Fruit fly (Drosophila melanogaster) whole organism, embryonic: Measurements from ENCODE around the gene CG8560.
A peak's percentile ranks its signal among the peaks of the same experiment; 100 is the strongest.

ENCODE experiments used
- Antp ChIP-seq: fragments of 200-800 bp; sonication (Bioruptor generic); optimal IDR thresholded peaks from 3 replicates; lab custom pipeline; 2016; ENCODE audit warnings: missing biosample characterization, missing genetic modification characterization
- Bgb ChIP-seq: fragments of 200-800 bp; sonication (Bioruptor generic); IDR thresholded peaks from 2 replicates; pipeline ENCODE4 v1.3.6; 2022; ENCODE audit warnings: missing biosample characterization, missing genetic modification characterization; ENCODE audit not compliant: partially characterized antibody
- Bteb2 ChIP-seq: fragments of 200-800 bp; sonication (Bioruptor generic); optimal IDR thresholded peaks from 2 replicates; lab custom pipeline; 2016; ENCODE audit warnings: missing biosample characterization, missing genetic modification characterization
- CG10565 ChIP-seq: fragments of 200-800 bp; sonication (Bioruptor generic); optimal IDR thresholded peaks from 3 replicates; lab custom pipeline; 2016; ENCODE audit warnings: missing biosample characterization, mild to moderate bottlenecking, missing genetic modification characterization
- CG11398 ChIP-seq: fragments of 200-800 bp; sonication (Bioruptor generic); optimal IDR thresholded peaks from 2 replicates; lab custom pipeline; 2016; ENCODE audit warnings: missing biosample characterization, missing genetic modification characterization
- CG11504 ChIP-seq: fragments of 200-800 bp; sonication (Bioruptor generic); optimal IDR thresholded peaks from 3 replicates; lab custom pipeline; 2019; ENCODE audit warnings: missing biosample characterization, mild to moderate bottlenecking, missing genetic modification characterization, moderate library complexity
- CG11695 ChIP-seq: fragments of 200-800 bp; sonication (Bioruptor generic); IDR thresholded peaks from 3 replicates; pipeline ENCODE4 v1.3.6; 2022; ENCODE audit warnings: missing biosample characterization, missing genetic modification characterization
- CG12219 ChIP-seq: fragments of 200-800 bp; sonication (Bioruptor generic); optimal IDR thresholded peaks from 3 replicates; lab custom pipeline; 2018; ENCODE audit warnings: missing biosample characterization, mild to moderate bottlenecking, missing genetic modification characterization
- CG12744 ChIP-seq: fragments of 200-800 bp; sonication (Bioruptor generic); optimal IDR thresholded peaks from 2 replicates; lab custom pipeline; 2016; ENCODE audit warnings: missing biosample characterization, missing genetic modification characterization
- CG13894 ChIP-seq: fragments of 200-800 bp; sonication (Bioruptor generic); optimal IDR thresholded peaks from 3 replicates; lab custom pipeline; 2018; ENCODE audit warnings: missing biosample characterization, mild to moderate bottlenecking, missing genetic modification characterization, moderate library complexity
- CG15011 ChIP-seq: fragments of 200-800 bp; sonication (Bioruptor generic); optimal IDR thresholded peaks from 3 replicates; lab custom pipeline; 2018; ENCODE audit warnings: missing biosample characterization, mild to moderate bottlenecking, missing genetic modification characterization
- CG1603 ChIP-seq: fragments of 200-800 bp; sonication (Bioruptor generic); optimal IDR thresholded peaks from 2 replicates; lab custom pipeline; 2019; ENCODE audit warnings: missing biosample characterization, mild to moderate bottlenecking, missing genetic modification characterization, moderate library complexity
- CG17802 ChIP-seq: fragments of 200-800 bp; sonication (Bioruptor generic); optimal IDR thresholded peaks from 2 replicates; lab custom pipeline; 2018; ENCODE audit warnings: missing biosample characterization, mild to moderate bottlenecking, missing genetic modification characterization, moderate library complexity
- CG1832 ChIP-seq: fragments of 200-800 bp; sonication (Bioruptor generic); optimal IDR thresholded peaks from 2 replicates; lab custom pipeline; 2017; ENCODE audit warnings: missing biosample characterization, mild to moderate bottlenecking, missing genetic modification characterization, inconsistent platforms
- CG3407 ChIP-seq: fragments of 200-800 bp; sonication (Bioruptor generic); optimal IDR thresholded peaks from 2 replicates; lab custom pipeline; 2018; ENCODE audit warnings: missing biosample characterization, mild to moderate bottlenecking, missing genetic modification characterization
- CG6272 ChIP-seq: fragments of 200-800 bp; sonication (Bioruptor generic); IDR thresholded peaks from 2 replicates; pipeline ENCODE4 v1.3.6; 2022; ENCODE audit warnings: missing biosample characterization, missing genetic modification characterization
- CG8290 ChIP-seq, 3 experiments: fragments of 200-800 bp; sonication (Bioruptor generic); optimal IDR thresholded peaks; 2 replicates each; lab custom pipeline; 2016 to 2019; ENCODE audit warnings: missing biosample characterization in 3 of 3, missing genetic modification characterization in 3 of 3, mild to moderate bottlenecking in 2 of 3, moderate library complexity in 1 of 3
- CG9609 ChIP-seq: fragments of 200-800 bp; sonication (Bioruptor generic); optimal IDR thresholded peaks from 3 replicates; lab custom pipeline; 2016; ENCODE audit warnings: missing biosample characterization, missing genetic modification characterization
- CG9817 ChIP-seq: fragments of 200-800 bp; sonication (Bioruptor generic); optimal IDR thresholded peaks from 2 replicates; lab custom pipeline; 2018; ENCODE audit warnings: missing biosample characterization, mild to moderate bottlenecking, missing genetic modification characterization, moderate library complexity
- CG9932 ChIP-seq: fragments of 200-800 bp; sonication (Bioruptor generic); IDR thresholded peaks from 2 replicates; pipeline ENCODE4 v1.3.6; 2022; ENCODE audit warnings: missing biosample characterization, missing genetic modification characterization
- CrebB ChIP-seq: fragments of 200-800 bp; sonication (Bioruptor generic); optimal IDR thresholded peaks from 3 replicates; lab custom pipeline; 2018; ENCODE audit warnings: missing biosample characterization, mild to moderate bottlenecking, missing genetic modification characterization
- Dref ChIP-seq: fragments of 200-800 bp; sonication (Bioruptor generic); IDR thresholded peaks from 2 replicates; pipeline ENCODE4 v1.3.6; 2022; ENCODE audit warnings: missing biosample characterization, missing genetic modification characterization
- ERR ChIP-seq: fragments of 200-800 bp; sonication (Bioruptor generic); optimal IDR thresholded peaks from 2 replicates; lab custom pipeline; 2016; ENCODE audit warnings: missing biosample characterization, missing genetic modification characterization
- HmgZ ChIP-seq: fragments of 200-800 bp; sonication (Bioruptor generic); optimal IDR thresholded peaks from 2 replicates; lab custom pipeline; 2018; ENCODE audit warnings: missing biosample characterization, mild to moderate bottlenecking, missing genetic modification characterization
- Lim3 ChIP-seq: fragments of 200-800 bp; sonication (Bioruptor generic); IDR thresholded peaks from 2 replicates; pipeline ENCODE4 v1.3.6; 2022; ENCODE audit warnings: missing biosample characterization, missing genetic modification characterization
- Myb ChIP-seq: fragments of 200-800 bp; sonication (Bioruptor generic); optimal IDR thresholded peaks from 2 replicates; lab custom pipeline; 2016; ENCODE audit warnings: missing biosample characterization, missing genetic modification characterization
- NK7.1 ChIP-seq: fragments of 200-800 bp; sonication (Bioruptor generic); optimal IDR thresholded peaks from 3 replicates; lab custom pipeline; 2016; ENCODE audit warnings: missing biosample characterization, missing genetic modification characterization
- NfI ChIP-seq: fragments of 200-800 bp; sonication (Bioruptor generic); optimal IDR thresholded peaks from 3 replicates; lab custom pipeline; 2018; ENCODE audit warnings: missing biosample characterization, mild to moderate bottlenecking, missing genetic modification characterization, moderate library complexity
- Sin3A ChIP-seq: fragments of >200 bp; optimal IDR thresholded peaks from 2 replicates; lab custom pipeline; 2018
- Taf1 ChIP-seq: fragments of 200-800 bp; sonication (Bioruptor generic); IDR thresholded peaks from 2 replicates; pipeline ENCODE4 v1.3.6; 2022; ENCODE audit warnings: missing biosample characterization, missing genetic modification characterization
- Tbp ChIP-seq: fragments of >200 bp; optimal IDR thresholded peaks from 2 replicates; lab custom pipeline; 2018; ENCODE audit warnings: missing biosample characterization, missing genetic modification characterization
- Usf ChIP-seq: fragments of 200-800 bp; sonication (Bioruptor generic); optimal IDR thresholded peaks from 2 replicates; lab custom pipeline; 2017; ENCODE audit warnings: missing genotype, missing biosample characterization, missing genetic modification characterization
- Xrp1 ChIP-seq: fragments of 200-800 bp; sonication (Bioruptor generic); IDR thresholded peaks from 2 replicates; pipeline ENCODE4 v1.3.6; 2022; ENCODE audit warnings: missing biosample characterization, missing genetic modification characterization
- btn ChIP-seq: fragments of 200-800 bp; sonication (Bioruptor generic); optimal IDR thresholded peaks from 2 replicates; lab custom pipeline; 2016; ENCODE audit warnings: missing biosample characterization, missing genetic modification characterization
- chinmo ChIP-seq: fragments of 200-800 bp; sonication (Bioruptor generic); IDR thresholded peaks from 4 replicates; pipeline ENCODE4 v1.3.6; 2022; ENCODE audit warnings: missing biosample characterization, missing genetic modification characterization; ENCODE audit not compliant: partially characterized antibody
- dan ChIP-seq: fragments of 200-800 bp; sonication (Bioruptor generic); IDR thresholded peaks from 2 replicates; pipeline ENCODE4 v1.3.6; 2022; ENCODE audit warnings: missing biosample characterization, missing genetic modification characterization
- dpn ChIP-seq, 2 experiments: fragments of 200-800 bp; sonication (Bioruptor generic); optimal IDR thresholded peaks; 3 replicates each; lab custom pipeline; 2016; ENCODE audit warnings: missing biosample characterization in 2 of 2, missing genetic modification characterization in 2 of 2
- exex ChIP-seq: fragments of 200-800 bp; sonication (Bioruptor generic); optimal IDR thresholded peaks from 4 replicates; lab custom pipeline; 2018; ENCODE audit warnings: missing biosample characterization, mild to moderate bottlenecking, missing genetic modification characterization, moderate library complexity
- grn ChIP-seq: fragments of 200-800 bp; sonication (Bioruptor generic); optimal IDR thresholded peaks from 3 replicates; lab custom pipeline; 2017; ENCODE audit warnings: missing biosample characterization, missing genetic modification characterization
- nau ChIP-seq: fragments of 200-800 bp; sonication (Bioruptor generic); optimal IDR thresholded peaks from 3 replicates; lab custom pipeline; 2017; ENCODE audit warnings: missing biosample characterization, mild to moderate bottlenecking, missing genetic modification characterization, missing genetic modification reagents
- onecut ChIP-seq: fragments of 200-800 bp; sonication (Bioruptor generic); IDR thresholded peaks from 2 replicates; pipeline ENCODE4 v1.3.6; 2022; ENCODE audit warnings: missing biosample characterization, missing genetic modification characterization
- p53 ChIP-seq: fragments of 200-800 bp; sonication (Bioruptor generic); optimal IDR thresholded peaks from 2 replicates; lab custom pipeline; 2016; ENCODE audit warnings: missing biosample characterization, missing genetic modification characterization
- pb ChIP-seq: fragments of 200-800 bp; sonication (Bioruptor generic); optimal IDR thresholded peaks from 3 replicates; lab custom pipeline; 2016; ENCODE audit warnings: missing biosample characterization, missing genetic modification characterization
- pzg ChIP-seq: fragments of 200-800 bp; sonication (Bioruptor generic); optimal IDR thresholded peaks from 3 replicates; lab custom pipeline; 2018; ENCODE audit warnings: missing biosample characterization, mild to moderate bottlenecking, missing genetic modification characterization, moderate library complexity
- slou ChIP-seq: fragments of 200-800 bp; sonication (Bioruptor generic); optimal IDR thresholded peaks from 3 replicates; lab custom pipeline; 2016; ENCODE audit warnings: missing biosample characterization, missing genetic modification characterization
- sqz ChIP-seq: fragments of 200-800 bp; sonication (Bioruptor generic); optimal IDR thresholded peaks from 3 replicates; lab custom pipeline; 2018; ENCODE audit warnings: missing biosample characterization, mild to moderate bottlenecking, missing genetic modification characterization
- ssp ChIP-seq: fragments of 200-800 bp; sonication (Bioruptor generic); IDR thresholded peaks from 2 replicates; pipeline ENCODE4 v1.3.6; 2022; ENCODE audit warnings: missing biosample characterization, missing genetic modification characterization
- tin ChIP-seq: fragments of 200-800 bp; sonication (Bioruptor generic); optimal IDR thresholded peaks from 3 replicates; lab custom pipeline; 2016; ENCODE audit warnings: missing biosample characterization, missing genetic modification characterization
- trem ChIP-seq: fragments of 200-800 bp; optimal IDR thresholded peaks from 3 replicates; lab custom pipeline; 2019; ENCODE audit warnings: missing biosample characterization, mild to moderate bottlenecking, missing genetic modification characterization, moderate library complexity
- twi ChIP-seq: fragments of 200-800 bp; optimal IDR thresholded peaks from 2 replicates; lab custom pipeline; 2019; ENCODE audit warnings: missing biosample characterization, mild to moderate bottlenecking, missing genetic modification characterization, moderate library complexity
- vnd ChIP-seq: fragments of 200-800 bp; sonication (Bioruptor generic); IDR thresholded peaks from 3 replicates; pipeline ENCODE4 v1.3.6; 2022; ENCODE audit warnings: missing biosample characterization, missing genetic modification characterization; ENCODE audit not compliant: partially characterized antibody

The CG8560 gene

dm6 chr3L:7360324-7360852, 43.6 kb downstream of the CG8560 start, which contains the start of gene Sec63 (continued):
- TF ChIP-seq chinmo (GFP tag; lab: Robert Waterston, UW), result peak; percentile 6; the same call in 2 of the 4 replicates
- TF ChIP-seq Myb (GFP tag; lab: Kevin White, UChicago), result peak; percentile 1
- TF ChIP-seq sqz, result no peak
- peak; percentile 8 for TF ChIP-seq HmgZ
- TF ChIP-seq CG1832, result no peak
- TF ChIP-seq tin (GFP tag; lab: Kevin White, UChicago), result peak; percentile 7
- no peak for TF ChIP-seq NK7.1 (GFP tag; lab: Kevin White, UChicago)
- peak; percentile 54 for TF ChIP-seq CG9817 (tag; lab: Kevin White, UChicago)
- no peak for TF ChIP-seq CG12219
- no peak for TF ChIP-seq CG3407 (GFP tag; lab: Kevin White, UChicago)
- peak; percentile 53 for TF ChIP-seq grn
- TF ChIP-seq twi (tag; lab: Kevin White, UChicago), result no peak
- 0 out of 2 replicates have a peak, but pooled peaks have one; percentile 30 for TF ChIP-seq ssp (GFP tag; lab: Robert Waterston, UW)
- no peak for TF ChIP-seq CG10565 (GFP tag; lab: Kevin White, UChicago)
- peak; percentile 59 for TF ChIP-seq Sin3A (lab: Kevin White, UChicago)
- TF ChIP-seq CG11504 (tag; lab: Kevin White, UChicago), result peak; percentile 60
- TF ChIP-seq CG1603 (tag; lab: Kevin White, UChicago), result peak; percentile 54
- peak; percentile 10 for TF ChIP-seq CG9609 (GFP tag; lab: Kevin White, UChicago)
- peak; percentile 65 for TF ChIP-seq trem (tag; lab: Kevin White, UChicago)
- TF ChIP-seq CG11695 (GFP tag; lab: Robert Waterston, UW), result no peak
- TF ChIP-seq Bteb2 (GFP tag; lab: Kevin White, UChicago), result no peak
- TF ChIP-seq p53 (GFP tag; lab: Kevin White, UChicago), result no peak
- peak; percentile 93 for TF ChIP-seq Bgb
- peak; percentile 78 for TF ChIP-seq vnd
- no peak for TF ChIP-seq Tbp (GFP tag; lab: Kevin White, UChicago)
- TF ChIP-seq Taf1 (GFP tag; lab: Robert Waterston, UW), result peak; percentile 48; the same call in 1 of the 2 replicates
- peak; percentile 11 for TF ChIP-seq pb (GFP tag; lab: Kevin White, UChicago)
- peak; percentile 36 for TF ChIP-seq NfI (GFP tag; lab: Kevin White, UChicago)
- TF ChIP-seq CG12744 (GFP tag; lab: Kevin White, UChicago), result no peak
- peak; percentile 78 for TF ChIP-seq CG9932 (GFP tag; lab: Robert Waterston, UW)
- peak; percentile 53 for TF ChIP-seq CG6272 (GFP tag; lab: Robert Waterston, UW)
- TF ChIP-seq dan (GFP tag; lab: Robert Waterston, UW), result no peak
- TF ChIP-seq CG11398 (GFP tag; lab: Kevin White, UChicago), result no peak
- peak; percentile 77 for TF ChIP-seq pzg (GFP tag; lab: Kevin White, UChicago)
- peak; percentile 71 for TF ChIP-seq Xrp1 (GFP tag; lab: Robert Waterston, UW)
- no peak for TF ChIP-seq nau (GFP tag; lab: Kevin White, UChicago)
- TF ChIP-seq slou, result no peak
- no peak for TF ChIP-seq btn (GFP tag; lab: Kevin White, UChicago)
- TF ChIP-seq CG15011 (GFP tag; lab: Kevin White, UChicago), result no peak
- TF ChIP-seq dpn (GFP tag; optimal IDR thresholded peaks at IDR 0.05; lab: Kevin White, UChicago), result peak; percentile 41 to 63
- no peak for TF ChIP-seq ERR (GFP tag; lab: Kevin White, UChicago)
- peak; percentile 95 for TF ChIP-seq Dref (GFP tag; lab: Robert Waterston, UW)
- no peak for TF ChIP-seq CG17802 (tag; lab: Kevin White, UChicago)
- TF ChIP-seq exex (tag; lab: Kevin White, UChicago), result peak; percentile 29
- no peak for TF ChIP-seq Usf (GFP tag; lab: Kevin White, UChicago)
- peak; percentile 35 for TF ChIP-seq Antp (GFP tag; lab: Kevin White, UChicago)
- no peak for TF ChIP-seq Lim3
- 0 out of 2 replicates have a peak, but pooled peaks have one; percentile 5 for TF ChIP-seq onecut (GFP tag; lab: Robert Waterston, UW)
- TF ChIP-seq CrebB (tag; lab: Kevin White, UChicago), result no peak
- no peak for TF ChIP-seq CG13894
- peak; percentile 35 for TF ChIP-seq CG8290 (GFP tag; optimal IDR thresholded peaks at IDR 0.05; lab: Kevin White, UChicago)
- peak in 1 of 2 experiments; percentile 81 for TF ChIP-seq CG8290 (tag; optimal IDR thresholded peaks at IDR 0.05; lab: Kevin White, UChicago)
